Fruit fly (Drosophila melanogaster) whole organism, pupa: ENCODE results near the gene CG7900.

Experiments
- CG10348 ChIP-seq: fragments of 200-800 bp; sonication (Bioruptor generic); IDR thresholded peaks from 2 replicates; pipeline ENCODE4 v1.3.6; 2022; ENCODE audit warnings: missing biosample characterization, missing genetic modification characterization
- CG13204 ChIP-seq: fragments of 200-800 bp; sonication (Bioruptor generic); optimal IDR thresholded peaks from 2 replicates; lab custom pipeline; 2018; ENCODE audit warnings: missing biosample characterization, mild to moderate bottlenecking, missing genetic modification characterization, moderate library complexity
- CG14655 ChIP-seq: fragments of 200-800 bp; sonication (Bioruptor generic); optimal IDR thresholded peaks from 3 replicates; lab custom pipeline; 2017; ENCODE audit warnings: mild to moderate bottlenecking, missing biosample characterization, missing genetic modification reagents, missing genetic modification characterization
- CG15710 ChIP-seq: fragments of 200-800 bp; sonication (Bioruptor generic); optimal IDR thresholded peaks from 2 replicates; lab custom pipeline; 2018; ENCODE audit warnings: missing biosample characterization, mild to moderate bottlenecking, missing genetic modification characterization, moderate library complexity
- CG34367 ChIP-seq: fragments of 200-800 bp; sonication (Bioruptor generic); optimal IDR thresholded peaks from 2 replicates; lab custom pipeline; 2018; ENCODE audit warnings: missing biosample characterization, mild to moderate bottlenecking, missing genetic modification characterization
- CG8301 ChIP-seq: fragments of 200-800 bp; sonication (Bioruptor generic); optimal IDR thresholded peaks from 2 replicates; lab custom pipeline; 2018; ENCODE audit warnings: missing biosample characterization, mild to moderate bottlenecking, missing genetic modification characterization
- CG9948 ChIP-seq: fragments of 200-800 bp; sonication (Bioruptor generic); optimal IDR thresholded peaks from 2 replicates; lab custom pipeline; 2018; ENCODE audit warnings: missing biosample characterization, mild to moderate bottlenecking, missing genetic modification characterization, moderate library complexity
- D1 ChIP-seq: fragments of 200-800 bp; sonication (Bioruptor generic); optimal IDR thresholded peaks from 2 replicates; lab custom pipeline; 2018; ENCODE audit warnings: missing biosample characterization, mild to moderate bottlenecking, missing genetic modification characterization, moderate library complexity
- Ets98B ChIP-seq: fragments of 200-800 bp; sonication (Bioruptor generic); IDR thresholded peaks from 2 replicates; pipeline ENCODE4 v1.3.6; 2022; ENCODE audit warnings: missing biosample characterization, missing genetic modification characterization
- Pif1A ChIP-seq: fragments of 200-800 bp; sonication (Bioruptor generic); optimal IDR thresholded peaks from 3 replicates; lab custom pipeline; 2016; ENCODE audit warnings: missing biosample characterization, missing genetic modification characterization
- Pif1B ChIP-seq: fragments of 200-800 bp; sonication (Bioruptor generic); optimal IDR thresholded peaks from 3 replicates; lab custom pipeline; 2016; ENCODE audit warnings: missing biosample characterization, missing genetic modification characterization
- Snoo ChIP-seq: fragments of 200-800 bp; sonication (Bioruptor generic); optimal IDR thresholded peaks from 3 replicates; lab custom pipeline; 2017; ENCODE audit warnings: missing biosample characterization, mild to moderate bottlenecking, missing genetic modification characterization, inconsistent platforms
- fd96Ca ChIP-seq: fragments of 200-800 bp; sonication (Bioruptor generic); IDR thresholded peaks from 3 replicates; pipeline ENCODE4 v1.3.6; 2022; ENCODE audit warnings: missing biosample characterization, missing genetic modification characterization
- rn ChIP-seq: fragments of 200-800 bp; sonication (Bioruptor generic); IDR thresholded peaks from 2 replicates; pipeline ENCODE4 v1.3.6; 2022; ENCODE audit warnings: missing biosample characterization, missing genetic modification characterization

- TF ChIP-seq CG34367: no peak
- no peak for TF ChIP-seq Pif1B (GFP tag; lab: Kevin White, UChicago)
- peak; percentile 8 for TF ChIP-seq CG14655 (GFP tag; lab: Kevin White, UChicago)
- TF ChIP-seq rn (GFP tag; lab: Robert Waterston, UW): no peak
- TF ChIP-seq CG9948: no peak
- TF ChIP-seq CG15710: no peak
- no peak for TF ChIP-seq Pif1A (GFP tag; lab: Kevin White, UChicago)
- TF ChIP-seq CG10348: no peak
- TF ChIP-seq Ets98B (GFP tag; lab: Robert Waterston, UW): no peak
- peak; percentile 70 for TF ChIP-seq Snoo (tag; lab: Kevin White, UChicago)
- TF ChIP-seq D1: no peak
- no peak for TF ChIP-seq CG13204 (GFP tag; lab: Kevin White, UChicago)
- TF ChIP-seq CG8301: no peak
- no peak for TF ChIP-seq fd96Ca (GFP tag; lab: Robert Waterston, UW)
Measured at dm6 chr3R:8120338-8120662, 26.4 kb downstream of the CG7900 start.
